Fruit fly (Drosophila melanogaster) whole organism, embryonic: ENCODE data around the gene CG43338.

Source experiments
- Adf1 ChIP-seq: fragments of 200-800 bp; sonication (Bioruptor generic); IDR thresholded peaks from 2 replicates; pipeline ENCODE4 v1.3.6; 2022; ENCODE audit warnings: missing biosample characterization, missing genetic modification characterization
- CG10267 ChIP-seq: fragments of 200-800 bp; sonication (Bioruptor generic); optimal IDR thresholded peaks from 2 replicates; lab custom pipeline; 2018; ENCODE audit warnings: missing biosample characterization, mild to moderate bottlenecking, missing genetic modification characterization, moderate library complexity
- CG10959 ChIP-seq: fragments of 200-800 bp; sonication (Bioruptor generic); IDR thresholded peaks from 2 replicates; pipeline ENCODE4 v1.3.6; 2022; ENCODE audit warnings: missing biosample characterization, missing genetic modification characterization
- CG11085 ChIP-seq: fragments of 200-800 bp; sonication (Bioruptor generic); IDR thresholded peaks from 2 replicates; pipeline ENCODE4 v1.3.6; 2022; ENCODE audit warnings: missing biosample characterization, missing genetic modification characterization
- CG12155 ChIP-seq: fragments of 200-800 bp; sonication (Bioruptor generic); optimal IDR thresholded peaks from 3 replicates; lab custom pipeline; 2016; ENCODE audit warnings: missing biosample characterization, missing genetic modification characterization
- CG12769 ChIP-seq: fragments of 200-800 bp; sonication (Bioruptor generic); optimal IDR thresholded peaks from 2 replicates; lab custom pipeline; 2019; ENCODE audit warnings: missing biosample characterization, mild to moderate bottlenecking, missing genetic modification characterization, moderate library complexity
- CG13123 ChIP-seq: fragments of 200-800 bp; sonication (Bioruptor generic); optimal IDR thresholded peaks from 2 replicates; lab custom pipeline; 2016; ENCODE audit warnings: missing biosample characterization, missing genetic modification characterization
- CG2116 ChIP-seq: fragments of 200-800 bp; sonication (Bioruptor generic); optimal IDR thresholded peaks from 3 replicates; lab custom pipeline; 2018; ENCODE audit warnings: missing biosample characterization, mild to moderate bottlenecking, missing genetic modification characterization
- CG2120 ChIP-seq: fragments of 200-800 bp; sonication (Bioruptor generic); optimal IDR thresholded peaks from 3 replicates; lab custom pipeline; 2016; ENCODE audit warnings: missing biosample characterization, missing genetic modification characterization
- CG2202 ChIP-seq: fragments of 200-800 bp; sonication (Bioruptor generic); optimal IDR thresholded peaks from 2 replicates; lab custom pipeline; 2018; ENCODE audit warnings: missing biosample characterization, mild to moderate bottlenecking, missing genetic modification characterization
- CG30020 ChIP-seq: fragments of 200-800 bp; optimal IDR thresholded peaks from 2 replicates; lab custom pipeline; 2019; ENCODE audit warnings: missing biosample characterization, mild to moderate bottlenecking, missing genetic modification characterization, moderate library complexity
- CG31365 ChIP-seq: fragments of 200-800 bp; sonication (Bioruptor generic); optimal IDR thresholded peaks from 2 replicates; lab custom pipeline; 2018; ENCODE audit warnings: missing biosample characterization, mild to moderate bottlenecking, missing genetic modification characterization
- CG3281 ChIP-seq: fragments of 200-800 bp; sonication (Bioruptor generic); optimal IDR thresholded peaks from 3 replicates; lab custom pipeline; 2017; ENCODE audit warnings: missing biosample characterization, mild to moderate bottlenecking, missing genetic modification characterization
- CG3726 ChIP-seq: fragments of 200-800 bp; sonication (Bioruptor generic); IDR thresholded peaks from 3 replicates; pipeline ENCODE4, ENCODE4 v1.3.6; 2022; ENCODE audit warnings: missing biosample characterization, missing genetic modification characterization
- CG42726 ChIP-seq: fragments of 200-800 bp; sonication (Bioruptor generic); IDR thresholded peaks from 2 replicates; pipeline ENCODE4 v1.3.6; 2022; ENCODE audit warnings: missing biosample characterization, missing genetic modification characterization; ENCODE audit not compliant: partially characterized antibody
- CG4328 ChIP-seq: fragments of 200-800 bp; sonication (Bioruptor generic); optimal IDR thresholded peaks from 3 replicates; lab custom pipeline; 2017; ENCODE audit warnings: missing biosample characterization, missing genetic modification reagents, missing genetic modification characterization
- CG6689 ChIP-seq: fragments of 200-800 bp; sonication (Bioruptor generic); IDR thresholded peaks from 2 replicates; pipeline ENCODE4 v1.3.6; 2022; ENCODE audit warnings: missing biosample characterization, missing genetic modification characterization
- CG6813 ChIP-seq: fragments of 200-800 bp; sonication (Bioruptor generic); optimal IDR thresholded peaks from 2 replicates; lab custom pipeline; 2017; ENCODE audit warnings: missing biosample characterization, missing genetic modification characterization, mild to moderate bottlenecking, moderate library complexity, missing genetic modification reagents
- CG7839 ChIP-seq: fragments of 200-800 bp; sonication (Bioruptor generic); optimal IDR thresholded peaks from 3 replicates; lab custom pipeline; 2018; ENCODE audit warnings: missing biosample characterization, mild to moderate bottlenecking, missing genetic modification characterization, moderate library complexity
- CG7928 ChIP-seq: fragments of 200-800 bp; sonication (Bioruptor generic); optimal IDR thresholded peaks from 2 replicates; lab custom pipeline; 2017; ENCODE audit warnings: missing biosample characterization, mild to moderate bottlenecking, missing genetic modification characterization
- CG8478 ChIP-seq: fragments of >200 bp; optimal IDR thresholded peaks from 2 replicates; lab custom pipeline; 2018
- CG9437 ChIP-seq: fragments of 200-800 bp; sonication (Bioruptor generic); optimal IDR thresholded peaks from 2 replicates; lab custom pipeline; 2018; ENCODE audit warnings: missing biosample characterization, mild to moderate bottlenecking, missing genetic modification characterization
- CG9727 ChIP-seq: fragments of 200-800 bp; sonication (Bioruptor generic); optimal IDR thresholded peaks from 3 replicates; lab custom pipeline; 2017; ENCODE audit warnings: missing biosample characterization, mild to moderate bottlenecking, missing genetic modification characterization
- CHES-1-like ChIP-seq: fragments of 200-800 bp; sonication (Bioruptor generic); optimal IDR thresholded peaks from 2 replicates; lab custom pipeline; 2016; ENCODE audit warnings: missing biosample characterization, missing genetic modification characterization
- Drgx ChIP-seq: fragments of 200-800 bp; sonication (Bioruptor generic); IDR thresholded peaks from 2 replicates; pipeline ENCODE4 v1.3.6; 2022; ENCODE audit warnings: missing biosample characterization, missing genetic modification characterization
- Fer3 ChIP-seq: fragments of 200-800 bp; sonication (Bioruptor generic); optimal IDR thresholded peaks from 2 replicates; lab custom pipeline; 2018; ENCODE audit warnings: missing biosample characterization, mild to moderate bottlenecking, missing genetic modification characterization, moderate library complexity
- H2.0 ChIP-seq: fragments of 200-800 bp; sonication (Bioruptor generic); IDR thresholded peaks from 2 replicates; pipeline ENCODE4 v1.3.6; 2022; ENCODE audit warnings: missing biosample characterization, missing genetic modification characterization
- HLH54F ChIP-seq: fragments of 200-800 bp; sonication (Bioruptor generic); optimal IDR thresholded peaks from 3 replicates; lab custom pipeline; 2016; ENCODE audit warnings: missing biosample characterization, missing genetic modification characterization
- Hey ChIP-seq: fragments of 200-800 bp; sonication (Bioruptor generic); optimal IDR thresholded peaks from 3 replicates; lab custom pipeline; 2018; ENCODE audit warnings: missing biosample characterization, mild to moderate bottlenecking, missing genetic modification characterization
- MTF-1 ChIP-seq: fragments of 200-800 bp; sonication (Bioruptor generic); optimal IDR thresholded peaks from 2 replicates; lab custom pipeline; 2018; ENCODE audit warnings: missing biosample characterization, mild to moderate bottlenecking, missing genetic modification characterization, borderline replicate concordance
- Mad ChIP-seq: fragments of 200-800 bp; sonication (Bioruptor generic); optimal IDR thresholded peaks from 2 replicates; lab custom pipeline; 2016; ENCODE audit warnings: missing biosample characterization, missing genetic modification characterization
- NfI ChIP-seq: fragments of 200-800 bp; sonication (Bioruptor generic); optimal IDR thresholded peaks from 3 replicates; lab custom pipeline; 2018; ENCODE audit warnings: missing biosample characterization, mild to moderate bottlenecking, missing genetic modification characterization, moderate library complexity
- Scr ChIP-seq: fragments of 200-800 bp; sonication (Bioruptor generic); IDR thresholded peaks from 2 replicates; pipeline ENCODE4 v1.3.6; 2022; ENCODE audit warnings: missing biosample characterization, missing genetic modification characterization; ENCODE audit not compliant: partially characterized antibody
- Stat92E ChIP-seq, 3 experiments: fragments of >200 bp in 2 of 3; fragments of 200-800 bp in 1 of 3; sonication (Bioruptor generic) in 1 of 3; optimal IDR thresholded peaks; 2 replicates each; lab custom pipeline; 2017 to 2019; ENCODE audit warnings: missing biosample characterization in 3 of 3, missing genetic modification characterization in 3 of 3, mild to moderate bottlenecking in 1 of 3, moderate library complexity in 1 of 3
- Trl ChIP-seq, 3 experiments: fragments of >200 bp in 2 of 3; fragments of 200-800 bp in 1 of 3; sonication (Bioruptor generic) in 1 of 3; optimal IDR thresholded peaks; 2 replicates in 1 of 3; 3 replicates in 2 of 3; lab custom pipeline; 2016 to 2017; ENCODE audit warnings: missing biosample characterization in 1 of 3, missing genetic modification characterization in 1 of 3
- Xrp1 ChIP-seq: fragments of 200-800 bp; sonication (Bioruptor generic); IDR thresholded peaks from 2 replicates; pipeline ENCODE4 v1.3.6; 2022; ENCODE audit warnings: missing biosample characterization, missing genetic modification characterization
- ab ChIP-seq: fragments of 200-800 bp; sonication (Bioruptor generic); optimal IDR thresholded peaks from 2 replicates; lab custom pipeline; 2016; ENCODE audit warnings: missing biosample characterization, missing genetic modification characterization
- ato ChIP-seq: fragments of 200-800 bp; sonication (Bioruptor generic); IDR thresholded peaks from 2 replicates; pipeline ENCODE4 v1.3.6; 2022; ENCODE audit warnings: missing biosample characterization, missing genetic modification characterization; ENCODE audit not compliant: partially characterized antibody
- danr ChIP-seq: fragments of 200-800 bp; sonication (Bioruptor generic); IDR thresholded peaks from 2 replicates; pipeline ENCODE4 v1.3.6; 2022; ENCODE audit warnings: missing biosample characterization, missing genetic modification characterization
- en ChIP-seq: fragments of 200-800 bp; sonication (Bioruptor generic); optimal IDR thresholded peaks from 2 replicates; lab custom pipeline; 2016; ENCODE audit warnings: missing biosample characterization, missing genetic modification characterization
- eve ChIP-seq, 2 experiments: fragments of >200 bp; optimal IDR thresholded peaks; 2 replicates each; lab custom pipeline; 2017; ENCODE audit warnings: missing biosample characterization in 2 of 2, missing genetic modification characterization in 2 of 2
- exex ChIP-seq: fragments of 200-800 bp; sonication (Bioruptor generic); optimal IDR thresholded peaks from 4 replicates; lab custom pipeline; 2018; ENCODE audit warnings: missing biosample characterization, mild to moderate bottlenecking, missing genetic modification characterization, moderate library complexity
- fd64A ChIP-seq: fragments of 200-800 bp; sonication (Bioruptor generic); optimal IDR thresholded peaks from 3 replicates; lab custom pipeline; 2018; ENCODE audit warnings: missing biosample characterization, mild to moderate bottlenecking, missing genetic modification characterization
- ham ChIP-seq: fragments of 200-800 bp; sonication (Bioruptor generic); IDR thresholded peaks from 2 replicates; pipeline ENCODE4 v1.3.6; 2022; ENCODE audit warnings: missing biosample characterization, missing genetic modification characterization
- jigr1 ChIP-seq: fragments of 200-800 bp; sonication (Bioruptor generic); IDR thresholded peaks from 3 replicates; pipeline ENCODE4 v1.3.6; 2022; ENCODE audit warnings: missing biosample characterization, missing genetic modification characterization
- pb ChIP-seq: fragments of 200-800 bp; sonication (Bioruptor generic); optimal IDR thresholded peaks from 3 replicates; lab custom pipeline; 2016; ENCODE audit warnings: missing biosample characterization, missing genetic modification characterization
- sd ChIP-seq: fragments of 200-800 bp; sonication (Bioruptor generic); optimal IDR thresholded peaks from 3 replicates; lab custom pipeline; 2018; ENCODE audit warnings: missing biosample characterization, mild to moderate bottlenecking, missing genetic modification characterization, moderate library complexity
- stwl ChIP-seq: fragments of 200-800 bp; sonication (Bioruptor generic); optimal IDR thresholded peaks from 3 replicates; lab custom pipeline; 2018; ENCODE audit warnings: missing biosample characterization, mild to moderate bottlenecking, missing genetic modification characterization, moderate library complexity
- ttk ChIP-seq: fragments of 200-800 bp; sonication (Bioruptor generic); IDR thresholded peaks from 2 replicates; pipeline ENCODE4 v2.1.2; 2022; ENCODE audit warnings: missing biosample characterization, missing genetic modification characterization
- unc-4 ChIP-seq: fragments of 200-800 bp; sonication (Bioruptor generic); IDR thresholded peaks from 2 replicates; pipeline ENCODE4 v1.3.6; 2022; ENCODE audit warnings: missing biosample characterization, missing genetic modification characterization; ENCODE audit not compliant: partially characterized antibody
- vvl ChIP-seq: fragments of 200-800 bp; sonication (Bioruptor generic); IDR thresholded peaks from 2 replicates; pipeline ENCODE4 v1.3.6; 2022; ENCODE audit warnings: missing biosample characterization, missing genetic modification characterization

Gene CG43338

dm6 chr2L:18625470-18625869 is 45.6 kb downstream of the CG43338 start (continued):
- TF ChIP-seq en (no peak), vvl (0 out of 2 replicates have a peak, but pooled peaks have one; percentile 4), ham (GFP tag; lab: Robert Waterston, UW) (no peak), CG7928 (no peak), exex (tag; lab: Kevin White, UChicago) (no peak), CG3281 (GFP tag; lab: Kevin White, UChicago) (no peak), CG3726 (GFP tag; lab: Robert Waterston, UW) (no peak), CG10959 (GFP tag; lab: Robert Waterston, UW) (no peak), CG8478 (no peak), CG11085 (no peak), ttk (GFP tag; lab: Robert Waterston, UW) (no peak), Adf1 (GFP tag; lab: Robert Waterston, UW) (no peak), Stat92E (GFP tag; optimal IDR thresholded peaks at IDR 0.05; lab: Kevin White, UChicago) (no peak), stwl (no peak), CG7839 (tag; lab: Kevin White, UChicago) (no peak), CG10267 (peak; percentile 12), H2.0 (no peak), CG6689 (no peak), ato (GFP tag; lab: Robert Waterston, UW) (no peak), unc-4 (no peak), ab (GFP tag; lab: Kevin White, UChicago) (no peak), CG13123 (GFP tag; lab: Kevin White, UChicago) (no peak), CHES-1-like (no peak), eve (GFP tag; optimal IDR thresholded peaks at IDR 0.05; lab: Kevin White, UChicago) (peak in 1 of 2 experiments; percentile 32), CG4328 (no peak), Drgx (GFP tag; lab: Robert Waterston, UW) (no peak), Trl (optimal IDR thresholded peaks at IDR 0.05; lab: Kevin White, UChicago) (no peak), Trl (GFP tag; optimal IDR thresholded peaks at IDR 0.05; lab: Kevin White, UChicago) (no peak), Hey (tag; lab: Kevin White, UChicago) (no peak), sd (tag; lab: Kevin White, UChicago) (no peak), Scr (GFP tag; lab: Robert Waterston, UW) (no peak), CG30020 (tag; lab: Kevin White, UChicago) (no peak), Fer3 (tag; lab: Kevin White, UChicago) (peak; percentile 4), HLH54F (GFP tag; lab: Kevin White, UChicago) (no peak), CG12155 (no peak), fd64A (no peak), CG9727 (peak; percentile 35), CG31365 (tag; lab: Kevin White, UChicago) (peak; percentile 1), CG9437 (no peak), danr (GFP tag; lab: Robert Waterston, UW) (no peak), Xrp1 (GFP tag; lab: Robert Waterston, UW) (peak; percentile 16; the same call in 1 of the 2 replicates), jigr1 (GFP tag; lab: Robert Waterston, UW) (no peak), MTF-1 (GFP tag; lab: Kevin White, UChicago) (peak; percentile 43), NfI (no peak), CG6813 (GFP tag; lab: Kevin White, UChicago) (peak; percentile 37), CG12769 (tag; lab: Kevin White, UChicago) (peak; percentile 16), Mad (no peak), CG2120 (GFP tag; lab: Kevin White, UChicago) (no peak), CG2202 (tag; lab: Kevin White, UChicago) (peak; percentile 55), CG42726 (no peak), CG2116 (GFP tag; lab: Kevin White, UChicago) (no peak), pb (GFP tag; lab: Kevin White, UChicago) (no peak)
